Fruit fly (Drosophila melanogaster) whole organism, prepupa: ENCODE measurements around the gene Trf4-2.

Source experiments
- Blimp-1 ChIP-seq: fragments of 200-800 bp; sonication (Bioruptor generic); optimal IDR thresholded peaks from 3 replicates; lab custom pipeline; 2017; ENCODE audit warnings: missing biosample characterization, missing genetic modification characterization, mild to moderate bottlenecking, moderate library complexity, missing genetic modification reagents
- CG10631 ChIP-seq: fragments of 200-800 bp; sonication (Bioruptor generic); optimal IDR thresholded peaks from 2 replicates; lab custom pipeline; 2016; ENCODE audit warnings: missing biosample characterization, missing genetic modification characterization
- CG10669 ChIP-seq: fragments of 200-800 bp; sonication (Bioruptor generic); optimal IDR thresholded peaks from 3 replicates; lab custom pipeline; 2018; ENCODE audit warnings: missing biosample characterization, mild to moderate bottlenecking, missing genetic modification characterization, moderate library complexity
- CG11294 ChIP-seq: fragments of 200-800 bp; sonication (Bioruptor generic); IDR thresholded peaks from 2 replicates; pipeline ENCODE4 v1.3.6; 2022; ENCODE audit warnings: missing biosample characterization, missing genetic modification characterization
- CG11762 ChIP-seq: fragments of 200-800 bp; sonication (Bioruptor generic); optimal IDR thresholded peaks from 3 replicates; lab custom pipeline; 2016; ENCODE audit warnings: missing biosample characterization, missing genetic modification characterization; ENCODE audit not compliant: insufficient read depth
- CG1621 ChIP-seq: fragments of 200-800 bp; sonication (Bioruptor generic); optimal IDR thresholded peaks from 3 replicates; lab custom pipeline; 2018; ENCODE audit warnings: missing biosample characterization, mild to moderate bottlenecking, missing genetic modification characterization
- CG16779 ChIP-seq: fragments of 200-800 bp; sonication (Bioruptor generic); optimal IDR thresholded peaks from 3 replicates; lab custom pipeline; 2017; ENCODE audit warnings: missing biosample characterization, mild to moderate bottlenecking, missing genetic modification characterization
- CG3032 ChIP-seq: fragments of 200-800 bp; optimal IDR thresholded peaks from 2 replicates; lab custom pipeline; 2019; ENCODE audit warnings: missing biosample characterization, mild to moderate bottlenecking, missing genetic modification characterization, moderate library complexity
- CG31627 ChIP-seq: fragments of 200-800 bp; sonication (Bioruptor generic); optimal IDR thresholded peaks from 3 replicates; lab custom pipeline; 2016; ENCODE audit warnings: missing biosample characterization, missing genetic modification characterization
- CG32006 ChIP-seq: fragments of 200-800 bp; sonication (Bioruptor generic); optimal IDR thresholded peaks from 3 replicates; lab custom pipeline; 2017; ENCODE audit warnings: missing biosample characterization, mild to moderate bottlenecking, missing genetic modification characterization
- CG34406 ChIP-seq: fragments of 200-800 bp; sonication (Bioruptor generic); optimal IDR thresholded peaks from 3 replicates; lab custom pipeline; 2016; ENCODE audit warnings: missing biosample characterization, missing genetic modification characterization
- CG3919 ChIP-seq: fragments of 200-800 bp; sonication (Bioruptor generic); optimal IDR thresholded peaks from 3 replicates; lab custom pipeline; 2016; ENCODE audit warnings: missing biosample characterization, missing genetic modification characterization
- CG4318 ChIP-seq: fragments of 200-800 bp; sonication (Bioruptor generic); optimal IDR thresholded peaks from 3 replicates; lab custom pipeline; 2017; ENCODE audit warnings: missing biosample characterization, mild to moderate bottlenecking, missing genetic modification characterization
- CG6276 ChIP-seq: fragments of 200-800 bp; sonication (Bioruptor generic); optimal IDR thresholded peaks from 2 replicates; lab custom pipeline; 2017; ENCODE audit warnings: missing biosample characterization, mild to moderate bottlenecking, missing genetic modification characterization
- CG6792 ChIP-seq: fragments of 200-800 bp; sonication (Bioruptor generic); optimal IDR thresholded peaks from 3 replicates; lab custom pipeline; 2016; ENCODE audit warnings: missing biosample characterization, missing genetic modification characterization
- CG6808 ChIP-seq: fragments of 200-800 bp; sonication (Bioruptor generic); optimal IDR thresholded peaks from 3 replicates; lab custom pipeline; 2017; ENCODE audit warnings: missing biosample characterization, missing genetic modification characterization, mild to moderate bottlenecking, moderate library complexity, missing genetic modification reagents
- CG6854 ChIP-seq: fragments of 200-800 bp; sonication (Bioruptor generic); optimal IDR thresholded peaks from 2 replicates; lab custom pipeline; 2017; ENCODE audit warnings: missing biosample characterization, mild to moderate bottlenecking, missing genetic modification characterization
- CG7368 ChIP-seq: fragments of 200-800 bp; sonication (Bioruptor generic); optimal IDR thresholded peaks from 3 replicates; lab custom pipeline; 2016; ENCODE audit warnings: missing biosample characterization, missing genetic modification characterization
- CG8319 ChIP-seq: fragments of 200-800 bp; sonication (Bioruptor generic); optimal IDR thresholded peaks from 3 replicates; lab custom pipeline; 2016; ENCODE audit warnings: missing biosample characterization, missing genetic modification characterization
- CG8632 ChIP-seq: fragments of 200-800 bp; sonication (Bioruptor generic); optimal IDR thresholded peaks from 3 replicates; lab custom pipeline; 2016; ENCODE audit warnings: missing biosample characterization, missing genetic modification characterization
- CG9139 ChIP-seq: fragments of 200-800 bp; sonication (Bioruptor generic); optimal IDR thresholded peaks from 3 replicates; lab custom pipeline; 2017; ENCODE audit warnings: missing biosample characterization, mild to moderate bottlenecking, missing genetic modification characterization
- Eip78C ChIP-seq: fragments of 200-800 bp; sonication (Bioruptor generic); peaks from one replicate; lab custom pipeline; 2016; ENCODE audit warnings: missing biosample characterization, missing genetic modification characterization
- Ets96B ChIP-seq: fragments of 200-800 bp; optimal IDR thresholded peaks from 2 replicates; lab custom pipeline; 2019; ENCODE audit warnings: missing biosample characterization, mild to moderate bottlenecking, missing genetic modification characterization, moderate library complexity
- Hr38 ChIP-seq: sonication (Bioruptor generic); optimal IDR thresholded peaks from 2 replicates; lab custom pipeline; 2016; ENCODE audit warnings: missing biosample characterization, missing genetic modification characterization
- Hr4 ChIP-seq: fragments of 200-800 bp; sonication (Bioruptor generic); optimal IDR thresholded peaks from 3 replicates; lab custom pipeline; 2016; ENCODE audit warnings: missing biosample characterization, missing genetic modification characterization
- Lpt ChIP-seq: fragments of 200-800 bp; sonication (Bioruptor generic); optimal IDR thresholded peaks from 3 replicates; lab custom pipeline; 2016; ENCODE audit warnings: missing biosample characterization, missing genetic modification characterization
- Met ChIP-seq: fragments of 200-800 bp; sonication (Bioruptor generic); optimal IDR thresholded peaks from 3 replicates; lab custom pipeline; 2016; ENCODE audit warnings: missing biosample characterization, missing genetic modification characterization
- Smox ChIP-seq: fragments of 200-800 bp; sonication (Bioruptor generic); optimal IDR thresholded peaks from 3 replicates; lab custom pipeline; 2016; ENCODE audit warnings: missing biosample characterization, missing genetic modification characterization
- Sox102F ChIP-seq: fragments of 200-800 bp; sonication (Bioruptor generic); optimal IDR thresholded peaks from 2 replicates; lab custom pipeline; 2016; ENCODE audit warnings: missing biosample characterization, mild to moderate bottlenecking, missing genetic modification characterization
- Sox14 ChIP-seq: fragments of 200-800 bp; sonication (Bioruptor generic); optimal IDR thresholded peaks from 3 replicates; lab custom pipeline; 2016; ENCODE audit warnings: missing biosample characterization, missing genetic modification characterization
- Sox15 ChIP-seq: fragments of 200-800 bp; sonication (Bioruptor generic); optimal IDR thresholded peaks from 3 replicates; lab custom pipeline; 2016; ENCODE audit warnings: missing biosample characterization, missing genetic modification characterization
- achi ChIP-seq: fragments of 200-800 bp; sonication (Bioruptor generic); optimal IDR thresholded peaks from 3 replicates; lab custom pipeline; 2016; ENCODE audit warnings: missing biosample characterization, missing genetic modification characterization
- acj6 ChIP-seq: fragments of 200-800 bp; sonication (Bioruptor generic); optimal IDR thresholded peaks from 3 replicates; lab custom pipeline; 2016; ENCODE audit warnings: missing biosample characterization, missing genetic modification characterization
- cyc ChIP-seq: fragments of 200-800 bp; sonication (Bioruptor generic); optimal IDR thresholded peaks from 3 replicates; lab custom pipeline; 2016; ENCODE audit warnings: missing biosample characterization, missing genetic modification characterization
- dac ChIP-seq: fragments of 200-800 bp; sonication (Bioruptor generic); optimal IDR thresholded peaks from 2 replicates; lab custom pipeline; 2017; ENCODE audit warnings: missing biosample characterization, mild to moderate bottlenecking, missing genetic modification characterization
- dsx ChIP-seq: fragments of 200-800 bp; optimal IDR thresholded peaks from 3 replicates; lab custom pipeline; 2019; ENCODE audit warnings: missing biosample characterization, mild to moderate bottlenecking, missing genetic modification characterization, moderate library complexity; ENCODE audit not compliant: poor library complexity, severe bottlenecking
- eg ChIP-seq: fragments of 200-800 bp; sonication (Bioruptor generic); IDR thresholded peaks from 3 replicates; pipeline ENCODE4 v1.3.6; 2022; ENCODE audit warnings: missing biosample characterization, missing genetic modification characterization
- fd59A ChIP-seq: fragments of 200-800 bp; sonication (Bioruptor generic); optimal IDR thresholded peaks from 2 replicates; lab custom pipeline; 2017; ENCODE audit warnings: missing biosample characterization, mild to moderate bottlenecking, missing genetic modification characterization, missing genetic modification reagents
- fd85E ChIP-seq: fragments of 200-800 bp; sonication (Bioruptor generic); optimal IDR thresholded peaks from 3 replicates; lab custom pipeline; 2016; ENCODE audit warnings: missing biosample characterization, missing genetic modification characterization
- fkh ChIP-seq: fragments of 200-800 bp; sonication (Bioruptor generic); optimal IDR thresholded peaks from 3 replicates; lab custom pipeline; 2017; ENCODE audit warnings: missing biosample characterization, mild to moderate bottlenecking, missing genetic modification characterization, moderate library complexity
- lz ChIP-seq: fragments of 200-800 bp; sonication (Bioruptor generic); optimal IDR thresholded peaks from 3 replicates; lab custom pipeline; 2016; ENCODE audit warnings: missing biosample characterization, missing genetic modification characterization
- net ChIP-seq: fragments of 200-800 bp; sonication (Bioruptor generic); optimal IDR thresholded peaks from 3 replicates; lab custom pipeline; 2016; ENCODE audit warnings: missing biosample characterization, missing genetic modification characterization
- salr ChIP-seq, 2 experiments: fragments of 200-800 bp; sonication (Bioruptor generic); optimal IDR thresholded peaks; 3 replicates each; lab custom pipeline; 2016 to 2018; ENCODE audit warnings: missing biosample characterization in 2 of 2, missing genetic modification characterization in 2 of 2, mild to moderate bottlenecking in 1 of 2
- spab ChIP-seq: fragments of 200-800 bp; sonication (Bioruptor generic); optimal IDR thresholded peaks from 2 replicates; lab custom pipeline; 2017; ENCODE audit warnings: missing biosample characterization, mild to moderate bottlenecking, missing genetic modification characterization, missing genetic modification reagents
- ss ChIP-seq, 2 experiments: fragments of 200-800 bp; sonication (Bioruptor generic); optimal IDR thresholded peaks; 2 replicates in 1 of 2; 3 replicates in 1 of 2; lab custom pipeline; 2017 to 2018; ENCODE audit warnings: mild to moderate bottlenecking in 2 of 2, missing biosample characterization in 2 of 2, missing genetic modification characterization in 2 of 2, moderate library complexity in 1 of 2
- topi ChIP-seq: fragments of 200-800 bp; sonication (Bioruptor generic); optimal IDR thresholded peaks from 3 replicates; lab custom pipeline; 2016; ENCODE audit warnings: missing biosample characterization, missing genetic modification characterization
- vri ChIP-seq: fragments of 200-800 bp; sonication (Bioruptor generic); optimal IDR thresholded peaks from 3 replicates; lab custom pipeline; 2016; ENCODE audit warnings: missing biosample characterization, mild to moderate bottlenecking, missing genetic modification characterization

Gene Trf4-2

DNA sequence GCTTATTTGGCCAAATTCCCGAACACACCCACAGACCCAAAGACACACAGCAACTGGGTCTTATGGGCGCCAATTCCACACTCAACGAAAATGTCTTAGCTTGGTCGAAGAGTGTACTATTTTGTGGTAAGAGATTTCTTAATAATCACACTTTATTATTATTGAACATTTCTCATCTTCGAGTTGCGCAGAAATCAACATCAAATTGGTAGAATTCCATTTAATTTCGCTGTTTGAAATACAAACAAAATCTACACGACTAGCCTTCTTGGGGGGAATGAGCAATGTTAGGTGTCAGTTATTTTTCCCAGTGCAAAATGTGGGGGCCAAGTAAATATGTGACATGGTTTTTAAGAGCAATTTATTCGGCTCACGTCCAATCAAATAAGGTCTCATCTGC, 34.1 kb upstream of the Trf4-2 start (continued):
- TF ChIP-seq Sox15 (GFP tag; lab: Kevin White, UChicago) (no peak), CG10669 (GFP tag; lab: Kevin White, UChicago) (no peak), CG4318 (GFP tag; lab: Kevin White, UChicago) (peak; percentile 47), CG6808 (GFP tag; lab: Kevin White, UChicago) (no peak), fd59A (GFP tag; lab: Kevin White, UChicago) (no peak), dsx (no peak), spab (GFP tag; lab: Kevin White, UChicago) (no peak), Smox (GFP tag; lab: Kevin White, UChicago) (no peak), fd85E (GFP tag; lab: Kevin White, UChicago) (no peak), CG11762 (GFP tag; lab: Kevin White, UChicago) (no peak), CG3919 (no peak), CG8632 (no peak), net (GFP tag; lab: Kevin White, UChicago) (no peak), Eip78C (peak; percentile 69), Hr4 (peak; percentile 59), Sox14 (GFP tag; lab: Kevin White, UChicago) (no peak)
- TF ChIP-seq, all 60 proteins: peak for 17

DNA sequence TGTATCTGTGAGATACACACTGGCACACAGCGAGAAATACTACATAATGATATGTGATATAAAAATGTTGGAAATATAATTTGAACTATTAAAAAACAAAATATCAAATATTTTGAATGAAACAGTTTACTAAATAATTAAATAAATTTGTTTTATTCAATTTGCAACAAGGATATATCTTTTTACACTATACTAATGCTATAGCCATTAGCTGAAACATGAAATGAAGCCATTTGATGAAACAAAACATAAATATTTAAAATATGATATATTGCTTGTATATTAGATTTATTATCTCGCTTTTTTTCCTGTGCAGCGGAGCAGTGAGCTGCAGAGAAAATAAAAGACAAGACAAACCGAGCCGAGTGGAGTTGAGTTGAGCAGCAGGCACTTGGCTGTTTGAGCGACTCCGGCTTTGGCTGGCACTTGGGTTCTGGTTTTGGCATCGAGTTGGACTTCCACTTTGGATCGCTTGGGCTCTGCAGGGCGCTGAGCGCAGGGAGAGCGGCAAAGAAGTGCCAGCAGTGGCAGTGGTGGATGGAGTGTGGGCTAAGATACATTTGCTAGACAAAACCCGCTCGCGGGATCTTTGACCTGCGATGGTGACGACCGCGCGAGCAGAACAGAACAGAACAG, 31.6 kb upstream of the Trf4-2 start:
- peak; percentile 83 for TF ChIP-seq Met (GFP tag; lab: Kevin White, UChicago)
- peak; percentile 77 for TF ChIP-seq Smox (GFP tag; lab: Kevin White, UChicago)
- TF ChIP-seq ss (GFP tag; optimal IDR thresholded peaks at IDR 0.05; lab: Kevin White, UChicago) = peak; percentile 84 to 86
- peak; percentile 88 for TF ChIP-seq CG10631
- no peak for TF ChIP-seq Hr38 (GFP tag; lab: Kevin White, UChicago)
- TF ChIP-seq acj6 = peak; percentile 81
- TF ChIP-seq CG6792 (GFP tag; lab: Kevin White, UChicago) = peak; percentile 80
- peak; percentile 7 to 86 for TF ChIP-seq salr (GFP tag; optimal IDR thresholded peaks at IDR 0.05; lab: Kevin White, UChicago)
- TF ChIP-seq Sox15 (GFP tag; lab: Kevin White, UChicago) = peak; percentile 39
- TF ChIP-seq fd59A (GFP tag; lab: Kevin White, UChicago) = peak; percentile 85
- peak; percentile 72 for TF ChIP-seq topi (GFP tag; lab: Kevin White, UChicago)
- TF ChIP-seq eg (GFP tag; lab: Robert Waterston, UW) = peak; percentile 84
- TF ChIP-seq lz (GFP tag; lab: Kevin White, UChicago) = peak; percentile 55
- peak; percentile 76 for TF ChIP-seq CG6854 (GFP tag; lab: Kevin White, UChicago)
- TF ChIP-seq CG7368 (GFP tag; lab: Kevin White, UChicago) = peak; percentile 78
- peak; percentile 82 for TF ChIP-seq CG34406 (GFP tag; lab: Kevin White, UChicago)
- peak; percentile 79 for TF ChIP-seq CG8632
- peak; percentile 70; the same call in 1 of the 2 replicates for TF ChIP-seq CG11294 (GFP tag; lab: Robert Waterston, UW)
- peak; percentile 69 for TF ChIP-seq Blimp-1 (GFP tag; lab: Kevin White, UChicago)
- peak; percentile 45 for TF ChIP-seq CG1621
- peak; percentile 86 for TF ChIP-seq CG3919
- peak; percentile 63 for TF ChIP-seq Sox102F (GFP tag; lab: Kevin White, UChicago)
- TF ChIP-seq dac (GFP tag; lab: Kevin White, UChicago) = peak; percentile 62
- TF ChIP-seq vri (GFP tag; lab: Kevin White, UChicago) = peak; percentile 42
- peak; percentile 81 for TF ChIP-seq CG16779 (tag; lab: Kevin White, UChicago)
- peak; percentile 90 for TF ChIP-seq CG32006 (GFP tag; lab: Kevin White, UChicago)
- peak; percentile 96 for TF ChIP-seq CG3032 (tag; lab: Kevin White, UChicago)
- peak; percentile 80 for TF ChIP-seq CG11762 (GFP tag; lab: Kevin White, UChicago)
- peak; percentile 90 for TF ChIP-seq achi (GFP tag; lab: Kevin White, UChicago)
- TF ChIP-seq Ets96B (tag; lab: Kevin White, UChicago) = peak; percentile 93
- peak; percentile 33 for TF ChIP-seq Sox14 (GFP tag; lab: Kevin White, UChicago)
- TF ChIP-seq CG8319 (GFP tag; lab: Kevin White, UChicago) = peak; percentile 52
- peak; percentile 88 for TF ChIP-seq net (GFP tag; lab: Kevin White, UChicago)
- TF ChIP-seq CG31627 = peak; percentile 33
- TF ChIP-seq CG6276 = peak; percentile 92
- peak; percentile 81 for TF ChIP-seq CG10669 (GFP tag; lab: Kevin White, UChicago)
- TF ChIP-seq Lpt = peak; percentile 94
- TF ChIP-seq fkh (GFP tag; lab: Kevin White, UChicago) = peak; percentile 64
- TF ChIP-seq cyc (GFP tag; lab: Kevin White, UChicago) = peak; percentile 74
- TF ChIP-seq CG9139 (GFP tag; lab: Kevin White, UChicago) = peak; percentile 74
